Fruit fly (Drosophila melanogaster): ENCODE measurements around the gene CG15576.

The CG15576 gene

dm6 chrX:4262661-4263060 is 10.1 kb upstream of the CG15576 start (continued):
- TF ChIP-seq tin (GFP tag; optimal IDR thresholded peaks at IDR 0.05) (peak; percentile 25), CG17359 (tag; optimal IDR thresholded peaks at IDR 0.05) (peak; percentile 54), CG7745 (tag; optimal IDR thresholded peaks at IDR 0.05) (no peak), CG43689 (GFP tag; IDR thresholded peaks at IDR 0.05) (no peak), sob (GFP tag; IDR thresholded peaks at IDR 0.05) (0 out of 2 replicates have a peak, but pooled peaks have one; percentile 49), pb (GFP tag; optimal IDR thresholded peaks at IDR 0.05) (peak; percentile 5), zfh2 (GFP tag; optimal IDR thresholded peaks at IDR 0.05) (peak; percentile 23), Ssrp (tag; optimal IDR thresholded peaks at IDR 0.05) (peak; percentile 16), twi (tag; optimal IDR thresholded peaks at IDR 0.05) (no peak), danr (GFP tag; IDR thresholded peaks at IDR 0.05) (0 out of 2 replicates have a peak, but pooled peaks have one; percentile 7), HLH3B (GFP tag; IDR thresholded peaks at IDR 0.05) (0 out of 2 replicates have a peak, but pooled peaks have one; percentile 50), BEAF-32 (GFP tag; optimal IDR thresholded peaks at IDR 0.05) (no peak), dpn (GFP tag; optimal IDR thresholded peaks at IDR 0.05) (peak; percentile 35 to 51), CG8290 (GFP tag; optimal IDR thresholded peaks at IDR 0.05) (no peak), CG8290 (tag; optimal IDR thresholded peaks at IDR 0.05) (peak in 1 of 2 experiments; percentile 88), CG9215 (GFP tag; IDR thresholded peaks at IDR 0.05) (peak; percentile 51), stwl (tag; optimal IDR thresholded peaks at IDR 0.05) (no peak), lov (optimal IDR thresholded peaks at IDR 0.05) (no peak), lov (GFP tag; IDR thresholded peaks at IDR 0.05) (no peak), CG15073 (GFP tag; optimal IDR thresholded peaks at IDR 0.05) (no peak), CG17361 (GFP tag; IDR thresholded peaks at IDR 0.05) (peak; percentile 40; the same call in 1 of the 3 replicates), ftz-f1 (GFP tag; optimal IDR thresholded peaks at IDR 0.05) (no peak), vfl (GFP tag; optimal IDR thresholded peaks at IDR 0.05) (no peak), Stat92E (GFP tag; optimal IDR thresholded peaks at IDR 0.05) (no peak), mam (GFP tag; optimal IDR thresholded peaks at IDR 0.05) (peak; percentile 50), lola (GFP tag; optimal IDR thresholded peaks at IDR 0.05) (peak in 1 of 3 experiments; percentile 42), gsb-n (tag; optimal IDR thresholded peaks at IDR 0.05) (peak; percentile 64), bcd (GFP tag; optimal IDR thresholded peaks at IDR 0.05) (peak; percentile 51), Xbp1 (GFP tag; optimal IDR thresholded peaks at IDR 0.05) (peak; percentile 56), D (optimal IDR thresholded peaks at IDR 0.05) (no peak), D (GFP tag; optimal IDR thresholded peaks at IDR 0.05) (peak; percentile 37), CG32767 (GFP tag; IDR thresholded peaks at IDR 0.05) (no peak), sd (tag; optimal IDR thresholded peaks at IDR 0.05) (no peak), lmd (GFP tag; IDR thresholded peaks at IDR 0.05) (peak; percentile 52), CG33213 (GFP tag; optimal IDR thresholded peaks at IDR 0.05) (no peak), gt (GFP tag; IDR thresholded peaks at IDR 0.05) (no peak), pum (GFP tag; optimal IDR thresholded peaks at IDR 0.05) (peak; percentile 21), Hr51 (GFP tag; optimal IDR thresholded peaks at IDR 0.05) (peak in 1 of 2 experiments; percentile 38), CG12769 (tag; optimal IDR thresholded peaks at IDR 0.05) (peak; percentile 80), CG16779 (GFP tag; IDR thresholded peaks at IDR 0.05) (no peak), CG14965 (GFP tag; optimal IDR thresholded peaks at IDR 0.05; ENCODE audit: borderline replicate concordance) (no peak), mld (GFP tag; IDR thresholded peaks at IDR 0.05; ENCODE audit: partially characterized antibody) (no peak), schlank (tag; optimal IDR thresholded peaks at IDR 0.05) (peak; percentile 39), CG10274 (GFP tag; optimal IDR thresholded peaks at IDR 0.05) (no peak), CG14441 (GFP tag; IDR thresholded peaks at IDR 0.05) (peak; percentile 44; the same call in 1 of the 2 replicates), Trl (optimal IDR thresholded peaks at IDR 0.05) (no peak), Trl (GFP tag; optimal IDR thresholded peaks at IDR 0.05) (peak; percentile 28), usp (GFP tag; optimal IDR thresholded peaks at IDR 0.05) (no peak), CG10959 (GFP tag; IDR thresholded peaks at IDR 0.05) (no peak), CG6765 (GFP tag; optimal IDR thresholded peaks at IDR 0.05) (no peak), ssp (GFP tag; IDR thresholded peaks at IDR 0.05) (no peak), cas (GFP tag; IDR thresholded peaks at IDR 0.05) (no peak)
